Fruit fly (Drosophila melanogaster) S2 (cell line): ENCODE data around the gene CG43702.

Experiments used
- CG8478 ChIP-seq: fragments of >200 bp; optimal IDR thresholded peaks from 2 replicates; lab custom pipeline; 2018
- CTCF ChIP-seq, 2 experiments: fragments of >200 bp; optimal IDR thresholded peaks; 2 replicates each; lab custom pipeline; 2018

dm6 chr3L:21252932-21253760, 45.3 kb upstream of the CG43702 start:
- TF ChIP-seq CTCF (optimal IDR thresholded peaks at IDR 0.05; lab: Kevin White, UChicago) (no peak), CG8478 (lab: Kevin White, UChicago) (no peak)
